Worm (Caenorhabditis elegans) whole organism, L1 larva: ENCODE results near the gene lips-9.

Experiments
- alr-1 ChIP-seq: fragments of 200-800 bp; sonication (Bioruptor generic); optimal IDR thresholded peaks from 2 replicates; lab custom pipeline; 2018; ENCODE audit warnings: borderline replicate concordance, mild to moderate bottlenecking, missing genetic modification characterization, missing compliant biosample characterization
- ama-1 ChIP-seq: fragments of 150-350 bp; optimal IDR thresholded peaks from 2 replicates; lab custom pipeline; 2014
- dpl-1 ChIP-seq, 3 experiments: fragments of 150-350 bp in 2 of 3; sonication (generic microtip) in 1 of 3; optimal IDR thresholded peaks; 2 replicates each; lab custom pipeline; 2014 to 2017; ENCODE audit warnings: missing biosample characterization in 3 of 3, missing genetic modification characterization in 3 of 3, missing genetic modification reagents in 3 of 3
- egl-27 ChIP-seq, 2 experiments: fragments of 150-350 bp in 1 of 2; sonication (generic microtip); optimal IDR thresholded peaks; 3 replicates each; lab custom pipeline; 2017 to 2018; ENCODE audit warnings: missing biosample characterization in 2 of 2, missing genetic modification characterization in 2 of 2, missing genetic modification reagents in 2 of 2
- grh-1 ChIP-seq: fragments of 200-800 bp; sonication (Bioruptor generic); IDR thresholded peaks from 2 replicates; pipeline ENCODE4 v1.3.6; 2022; ENCODE audit warnings: missing genetic modification reagents, missing genetic modification characterization, missing compliant biosample characterization
- hlh-17 ChIP-seq: fragments of 200-800 bp; sonication (Bioruptor generic); optimal IDR thresholded peaks from 2 replicates; lab custom pipeline; 2018; ENCODE audit warnings: missing genetic modification characterization, mild to moderate bottlenecking, missing compliant biosample characterization, moderate library complexity, borderline replicate concordance
- lin-13 ChIP-seq: fragments of 150-350 bp; optimal IDR thresholded peaks from 2 replicates; lab custom pipeline; 2014; ENCODE audit warnings: missing biosample characterization, missing genetic modification reagents, missing genetic modification characterization
- mdl-1 ChIP-seq, 2 experiments: fragments of 150-350 bp; optimal IDR thresholded peaks; 2 replicates each; lab custom pipeline; 2014 to 2017; ENCODE audit warnings: missing biosample characterization in 2 of 2, missing genetic modification characterization in 2 of 2, inconsistent platforms in 1 of 2
- nhr-12 ChIP-seq: sonication (generic microtip); optimal IDR thresholded peaks from 2 replicates; lab custom pipeline; 2017; ENCODE audit warnings: missing biosample characterization, missing genetic modification characterization
- rnt-1 ChIP-seq: sonication (generic microtip); optimal IDR thresholded peaks from 2 replicates; lab custom pipeline; 2016; ENCODE audit warnings: mild to moderate bottlenecking, missing genetic modification characterization, moderate library complexity, missing compliant biosample characterization
- snpc-4 ChIP-seq: fragments of 150-350 bp; optimal IDR thresholded peaks from 2 replicates; lab custom pipeline; 2014; ENCODE audit warnings: missing biosample characterization, missing genetic modification characterization
- snu-23 ChIP-seq: sonication (generic microtip); optimal IDR thresholded peaks from 2 replicates; lab custom pipeline; 2016; ENCODE audit warnings: missing genetic modification characterization, missing compliant biosample characterization
- sptf-1 ChIP-seq: fragments of 150-350 bp; optimal IDR thresholded peaks from 2 replicates; lab custom pipeline; 2014; ENCODE audit warnings: missing biosample characterization, missing genetic modification characterization

DNA sequence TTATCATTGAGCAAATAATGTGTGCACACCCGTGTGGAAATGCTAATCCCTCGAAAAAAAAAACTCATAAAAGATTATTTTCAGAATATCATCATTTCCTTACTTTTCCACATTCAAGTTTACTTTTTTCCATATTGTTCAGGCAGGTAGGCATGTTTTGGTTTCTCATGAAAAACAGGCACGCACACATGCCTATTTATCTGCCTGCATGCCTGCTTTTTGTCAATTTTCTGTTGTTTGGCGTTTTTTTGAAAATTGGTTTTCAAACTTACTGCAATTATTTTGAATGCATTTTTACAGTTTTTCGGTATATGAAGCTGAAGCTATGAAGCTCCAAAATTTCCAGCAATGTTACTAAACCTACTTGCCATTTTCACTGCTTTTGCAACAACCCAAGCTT is 37.2 kb downstream of the lips-9 start, which contains the start of gene clec-64:
- TF ChIP-seq nhr-12 (tag; lab: Kevin White, UChicago) (no peak), dpl-1 (GFP tag; optimal IDR thresholded peaks at IDR 0.05; lab: Kevin White, UChicago) (no peak), alr-1 (tag; lab: Kevin White, UChicago) (no peak), snu-23 (GFP tag; lab: Kevin White, UChicago) (no peak), mdl-1 (tag; optimal IDR thresholded peaks at IDR 0.05; lab: Kevin White, UChicago) (no peak), rnt-1 (no peak), hlh-17 (GFP tag; lab: Kevin White, UChicago) (no peak), grh-1 (no peak), snpc-4 (no peak), sptf-1 (tag; lab: Kevin White, UChicago) (no peak), ama-1 (no peak), lin-13 (GFP tag; lab: Kevin White, UChicago) (no peak), egl-27 (tag; optimal IDR thresholded peaks at IDR 0.05; lab: Kevin White, UChicago) (no peak)
